Fruit fly (Drosophila melanogaster) ovary, adult (tissue): ENCODE measurements around the gene APP-BP1.
"Not testable (repeated sequence)": the region's sequence is repeated elsewhere in the genome, so short reads cannot be mapped to it uniquely, and the experiment has no call there.

ENCODE experiments used
- CG17801 ChIP-seq: fragments of 200-800 bp; optimal IDR thresholded peaks from 2 replicates; lab custom pipeline; 2019; ENCODE audit warnings: missing biosample characterization, mild to moderate bottlenecking, missing genetic modification characterization, moderate library complexity; ENCODE audit not compliant: partially characterized antibody

The APP-BP1 gene

DNA sequence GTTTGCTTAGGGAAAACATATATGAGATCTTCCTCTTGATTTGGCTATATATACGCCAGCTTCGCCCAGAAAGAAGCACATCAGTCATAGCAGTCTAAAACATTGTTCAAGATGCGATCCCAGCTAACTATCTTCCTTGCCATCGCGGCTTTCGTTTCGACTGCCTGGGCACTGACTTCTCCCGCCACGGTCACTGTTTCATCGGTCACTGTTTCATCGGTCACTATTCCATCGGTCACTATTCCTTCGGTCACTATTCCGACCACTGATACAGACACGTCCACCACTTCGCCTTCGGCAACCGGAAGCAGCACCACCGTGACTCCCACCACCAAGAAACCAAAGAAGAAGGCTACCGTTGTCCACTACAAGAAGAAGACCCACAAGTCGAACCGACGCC is 36.7 kb downstream of the APP-BP1 start, which contains the start of gene CG14143:
Gene CG14143, plus strand, starts transcription at position 102 of the 400 bp plus-strand sequence.
- TF ChIP-seq CG17801, result not testable (repeated sequence)

dm6 chr3L:11135846-11136245 is 37.6 kb downstream of the APP-BP1 start, which contains the start of gene IRSp53:
TSS of gene IRSp53 (plus strand) at chr3L:11136049.
- no peak for TF ChIP-seq CG17801

dm6 chr3L:11136349-11136748 is 38.1 kb downstream of the APP-BP1 start:
- no peak for TF ChIP-seq CG17801

- no peak for TF ChIP-seq CG17801
These were observed 40.6 kb downstream of the APP-BP1 start for dm6 chr3L:11138862-11139261.

DNA sequence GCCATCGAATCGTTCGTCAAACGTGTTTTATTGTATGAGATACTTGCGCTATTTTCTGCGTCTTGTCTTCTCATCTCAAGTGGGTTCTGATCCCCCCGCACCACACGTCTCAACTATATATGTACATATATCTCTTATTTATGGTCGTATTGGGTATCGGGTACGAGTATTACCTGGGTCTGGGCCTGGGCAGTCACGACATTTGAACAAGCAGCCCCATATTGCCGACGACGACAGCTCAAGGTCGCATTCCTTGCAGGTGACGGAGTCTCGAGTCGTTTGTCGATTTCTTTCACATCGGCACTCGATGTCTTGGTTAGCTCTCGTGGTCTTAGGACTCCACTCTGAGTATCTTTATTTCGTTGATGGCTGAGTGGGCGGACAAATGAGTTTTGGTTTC is 46.9 kb downstream of the APP-BP1 start:
- TF ChIP-seq CG17801, result no peak

DNA sequence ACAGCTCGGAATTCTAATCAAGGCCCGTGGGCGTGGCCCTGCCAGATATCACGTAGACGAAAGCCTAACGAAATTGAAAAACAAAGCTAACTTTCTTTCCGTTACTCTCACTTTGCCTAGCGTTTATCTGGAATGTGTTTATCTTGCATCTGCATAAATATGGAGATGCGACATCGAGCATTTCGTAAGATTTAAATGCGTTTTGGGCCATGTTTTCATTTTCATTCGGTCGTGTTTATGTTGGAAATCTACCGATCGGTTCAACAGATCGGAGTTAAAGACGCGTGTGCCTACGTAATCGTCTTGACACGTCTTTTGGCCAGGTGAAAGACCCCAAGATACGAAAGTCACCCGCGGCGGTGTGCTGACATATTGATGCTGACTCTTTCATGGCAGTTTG is 49.5 kb downstream of the APP-BP1 start:
- no peak for TF ChIP-seq CG17801

dm6 chr3L:11148478-11149251 is 50.5 kb downstream of the APP-BP1 start:
- no peak for TF ChIP-seq CG17801
